Worm (Caenorhabditis elegans): ENCODE data around the gene nlp-41.

ce11 chrII:14548691-14549090 is 2.0 kb upstream of the nlp-41 start, which contains the start of gene gcy-29:
- TF ChIP-seq ceh-90 (tag; optimal IDR thresholded peaks at IDR 0.05), result no peak
- TF ChIP-seq lin-13 (GFP tag; optimal IDR thresholded peaks at IDR 0.05), result no peak
- TF ChIP-seq jun-1 (tag; optimal IDR thresholded peaks at IDR 0.05), result no peak

Data from whole organism, L1 larva.